Worm (Caenorhabditis elegans): Measurements from ENCODE around the gene ldh-1.

Gene ldh-1

DNA sequence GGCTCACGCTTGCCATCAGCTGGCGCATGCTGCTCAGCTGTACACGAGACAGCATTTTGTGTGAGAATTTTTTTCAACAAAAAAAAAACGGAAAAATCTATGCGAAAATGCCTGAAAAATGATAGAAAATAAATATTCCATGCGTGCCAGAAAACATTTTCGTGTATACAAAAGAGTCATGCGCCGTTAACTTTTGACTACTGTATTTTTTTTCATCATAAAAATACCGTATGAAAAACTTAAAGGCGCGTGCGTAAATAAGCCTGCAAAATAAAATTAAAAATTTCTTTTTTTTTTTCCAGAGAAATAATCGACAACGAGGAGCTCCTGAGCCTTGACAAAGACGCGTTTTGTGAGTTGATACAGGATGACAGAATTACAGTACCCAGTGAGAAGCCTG lies 34.1 kb upstream of the ldh-1 start:
- no peak for TF ChIP-seq M03D4.4 (tag; optimal IDR thresholded peaks at IDR 0.05)
- TF ChIP-seq drap-1 (GFP tag; optimal IDR thresholded peaks at IDR 0.05) = no peak
- TF ChIP-seq snpc-4 (tag; optimal IDR thresholded peaks at IDR 0.05) = no peak
- TF ChIP-seq unc-62 (GFP tag; optimal IDR thresholded peaks at IDR 0.05) = no peak
- TF ChIP-seq nhr-237 (tag; optimal IDR thresholded peaks at IDR 0.05) = no peak
- no peak for TF ChIP-seq sptf-1 (tag; optimal IDR thresholded peaks at IDR 0.05)

DNA sequence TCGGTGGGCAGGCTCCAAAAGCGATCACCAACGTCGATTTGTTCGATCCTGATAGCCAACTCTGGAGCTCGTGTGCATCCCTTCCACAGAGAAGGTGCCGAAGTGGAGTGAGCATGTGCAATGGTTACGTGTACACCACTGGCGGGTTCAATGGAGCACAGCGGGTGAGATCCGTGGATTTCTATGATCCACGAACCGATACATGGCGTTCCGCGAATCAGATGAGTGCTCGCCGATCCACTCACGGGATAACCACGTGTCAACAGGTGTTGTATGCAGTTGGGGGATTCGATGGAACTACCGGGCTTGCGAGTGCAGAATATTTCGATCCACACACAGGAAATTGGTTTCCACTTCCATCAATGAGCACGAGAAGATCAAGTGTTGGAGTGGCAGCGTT lies 33.1 kb upstream of the ldh-1 start:
- TF ChIP-seq cnd-1 (tag; optimal IDR thresholded peaks at IDR 0.05) (no peak), nhr-76 (tag; optimal IDR thresholded peaks at IDR 0.05) (no peak), flh-1 (GFP tag; optimal IDR thresholded peaks at IDR 0.05) (no peak), nhr-237 (tag; optimal IDR thresholded peaks at IDR 0.05) (no peak), drap-1 (GFP tag; optimal IDR thresholded peaks at IDR 0.05) (no peak), ceh-39 (tag; optimal IDR thresholded peaks at IDR 0.05) (no peak), lsy-2 (tag; optimal IDR thresholded peaks at IDR 0.05) (no peak), hlh-1 (tag; optimal IDR thresholded peaks at IDR 0.05) (no peak), zip-8 (tag; optimal IDR thresholded peaks at IDR 0.05) (no peak), bed-3 (GFP tag; optimal IDR thresholded peaks at IDR 0.05) (no peak), mls-2 (tag; optimal IDR thresholded peaks at IDR 0.05) (no peak), unc-120 (tag; optimal IDR thresholded peaks at IDR 0.05; ENCODE audit: poor library complexity, severe bottlenecking) (no peak), blmp-1 (tag; optimal IDR thresholded peaks at IDR 0.05) (no peak), ham-2 (GFP tag; optimal IDR thresholded peaks at IDR 0.05) (no peak), tbx-8 (GFP tag; optimal IDR thresholded peaks at IDR 0.05) (no peak), ceh-43 (GFP tag; optimal IDR thresholded peaks at IDR 0.05) (no peak), M03D4.4 (tag; optimal IDR thresholded peaks at IDR 0.05) (no peak), mep-1 (tag; optimal IDR thresholded peaks at IDR 0.05) (no peak), pha-4 (tag; optimal IDR thresholded peaks at IDR 0.05) (no peak), nhr-28 (tag; optimal IDR thresholded peaks at IDR 0.05) (no peak)

ce11 chrII:11694432-11694831 lies 29.6 kb upstream of the ldh-1 start:
- TF ChIP-seq elt-1 (tag; optimal IDR thresholded peaks at IDR 0.05; ENCODE audit: borderline replicate concordance, insufficient read depth) = no peak
- no peak for TF ChIP-seq elt-3 (tag; optimal IDR thresholded peaks at IDR 0.05)
- no peak for TF ChIP-seq mls-2 (tag; optimal IDR thresholded peaks at IDR 0.05)
- peak; percentile 50 for TF ChIP-seq lin-13 (tag; optimal IDR thresholded peaks at IDR 0.05)
- TF ChIP-seq nhr-12 (tag; optimal IDR thresholded peaks at IDR 0.05) = no peak
- TF ChIP-seq unc-39 (tag; optimal IDR thresholded peaks at IDR 0.05) = no peak
- TF ChIP-seq lsy-2 (tag; optimal IDR thresholded peaks at IDR 0.05) = peak; percentile 18
- TF ChIP-seq ceh-83 (GFP tag; optimal IDR thresholded peaks at IDR 0.05) = no peak
- TF ChIP-seq pha-4 (tag; optimal IDR thresholded peaks at IDR 0.05) = peak; percentile 9
- no peak for TF ChIP-seq cnd-1 (tag; optimal IDR thresholded peaks at IDR 0.05)
- no peak for TF ChIP-seq tbx-8 (GFP tag; optimal IDR thresholded peaks at IDR 0.05)
- no peak for TF ChIP-seq sem-2 (GFP tag; optimal IDR thresholded peaks at IDR 0.05)
- TF ChIP-seq mep-1 (tag; optimal IDR thresholded peaks at IDR 0.05) = peak; percentile 75
- TF ChIP-seq ceh-43 (GFP tag; optimal IDR thresholded peaks at IDR 0.05) = no peak
- TF ChIP-seq zip-8 (tag; optimal IDR thresholded peaks at IDR 0.05) = no peak
- TF ChIP-seq lin-32 (GFP tag; optimal IDR thresholded peaks at IDR 0.05) = no peak
- no peak for TF ChIP-seq ces-1 (GFP tag; optimal IDR thresholded peaks at IDR 0.05)
- TF ChIP-seq snpc-4 (tag; optimal IDR thresholded peaks at IDR 0.05) = no peak
- TF ChIP-seq ztf-11 (tag; optimal IDR thresholded peaks at IDR 0.05) = no peak
- no peak for TF ChIP-seq hlh-1 (tag; optimal IDR thresholded peaks at IDR 0.05)
- TF ChIP-seq bed-3 (GFP tag; optimal IDR thresholded peaks at IDR 0.05) = no peak
- TF ChIP-seq unc-120 (tag; optimal IDR thresholded peaks at IDR 0.05; ENCODE audit: poor library complexity, severe bottlenecking) = peak; percentile 1
- no peak for TF ChIP-seq ceh-39 (tag; optimal IDR thresholded peaks at IDR 0.05)
- TF ChIP-seq nhr-76 (tag; optimal IDR thresholded peaks at IDR 0.05) = no peak
- TF ChIP-seq mab-5 (tag; optimal IDR thresholded peaks at IDR 0.05) = no peak
- TF ChIP-seq flh-1 (GFP tag; optimal IDR thresholded peaks at IDR 0.05) = no peak
- no peak for TF ChIP-seq nhr-2 (tag; optimal IDR thresholded peaks at IDR 0.05)
- peak; percentile 17 for TF ChIP-seq ham-2 (GFP tag; optimal IDR thresholded peaks at IDR 0.05)
- TF ChIP-seq blmp-1 (tag; optimal IDR thresholded peaks at IDR 0.05) = no peak
- TF ChIP-seq sptf-1 (tag; optimal IDR thresholded peaks at IDR 0.05) = peak; percentile 63
- no peak for TF ChIP-seq nhr-28 (tag; optimal IDR thresholded peaks at IDR 0.05)
- peak; percentile 15 for TF ChIP-seq M03D4.4 (tag; optimal IDR thresholded peaks at IDR 0.05)
- TF ChIP-seq drap-1 (GFP tag; optimal IDR thresholded peaks at IDR 0.05) = no peak
- TF ChIP-seq nhr-237 (tag; optimal IDR thresholded peaks at IDR 0.05) = no peak
- no peak for TF ChIP-seq unc-62 (GFP tag; optimal IDR thresholded peaks at IDR 0.05)
